Worm (Caenorhabditis elegans) whole organism, midembryonic: ENCODE measurements around the gene K02E2.7.

Experiments
- T22C8.4 ChIP-seq: fragments of 200-800 bp; sonication (Bioruptor generic); IDR thresholded peaks from 2 replicates; pipeline ENCODE4 v1.3.6; 2022; ENCODE audit warnings: missing genetic modification characterization, missing compliant biosample characterization
- cog-1 ChIP-seq: sonication (generic microtip); optimal IDR thresholded peaks from 2 replicates; lab custom pipeline; 2016; ENCODE audit warnings: missing genetic modification characterization, missing compliant biosample characterization
- flt-1 ChIP-seq: fragments of 200-800 bp; sonication (Bioruptor generic); IDR thresholded peaks from 2 replicates; pipeline ENCODE4 v1.3.6; 2022; ENCODE audit warnings: missing genetic modification characterization, missing compliant biosample characterization
- klf-2 ChIP-seq: fragments of 200-800 bp; sonication (Bioruptor generic); conservative IDR thresholded peaks from 2 replicates; pipeline ENCODE4 v1.3.6; 2022; ENCODE audit warnings: missing genetic modification reagents, missing genetic modification characterization, missing compliant biosample characterization
- med-1 ChIP-seq: sonication (generic microtip); optimal IDR thresholded peaks from 2 replicates; lab custom pipeline; 2017; ENCODE audit warnings: missing genetic modification characterization, mild to moderate bottlenecking, missing compliant biosample characterization, antibody characterized with exemption, missing genetic modification reagents; ENCODE audit not compliant: insufficient read depth

DNA sequence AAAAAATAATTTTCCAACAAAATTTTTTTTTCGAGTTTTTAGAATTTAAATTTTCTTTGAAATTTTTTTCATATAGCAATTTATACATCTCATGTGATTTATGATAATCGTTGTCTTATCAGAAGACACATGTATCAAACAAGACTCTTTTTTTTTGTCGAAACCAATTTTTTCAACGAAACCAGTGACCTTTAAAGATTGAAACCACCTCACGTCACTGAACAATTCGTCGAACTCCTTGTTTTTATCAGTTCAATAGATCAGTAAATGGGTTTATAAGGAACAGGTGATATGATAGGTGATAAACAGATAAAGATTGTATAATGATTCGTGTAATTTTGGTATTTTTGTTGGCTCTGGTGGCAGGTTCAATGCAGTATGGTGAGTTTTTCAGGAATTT lies 6.9 kb upstream of the K02E2.7 start, which contains the start of gene cnc-7:
- TF ChIP-seq cog-1 (tag; lab: Kevin White, UChicago) (no peak), flt-1 (no peak), klf-2 (GFP tag; lab: Robert Waterston, UW) (no peak), med-1 (no peak), T22C8.4 (GFP tag; lab: Robert Waterston, UW) (no peak)
